Fruit fly (Drosophila melanogaster) whole organism, pupa: ENCODE results near the gene CG13896.

Experiments used
- CG10348 ChIP-seq: fragments of 200-800 bp; sonication (Bioruptor generic); IDR thresholded peaks from 2 replicates; pipeline ENCODE4 v1.3.6; 2022; ENCODE audit warnings: missing biosample characterization, missing genetic modification characterization
- CG12605 ChIP-seq: fragments of 200-800 bp; sonication (Bioruptor generic); IDR thresholded peaks from 2 replicates; pipeline ENCODE4 v1.3.6; 2022; ENCODE audit warnings: missing biosample characterization, missing genetic modification characterization
- CG13204 ChIP-seq: fragments of 200-800 bp; sonication (Bioruptor generic); optimal IDR thresholded peaks from 2 replicates; lab custom pipeline; 2018; ENCODE audit warnings: missing biosample characterization, mild to moderate bottlenecking, missing genetic modification characterization, moderate library complexity
- CG14655 ChIP-seq: fragments of 200-800 bp; sonication (Bioruptor generic); optimal IDR thresholded peaks from 3 replicates; lab custom pipeline; 2017; ENCODE audit warnings: mild to moderate bottlenecking, missing biosample characterization, missing genetic modification reagents, missing genetic modification characterization
- CG15710 ChIP-seq: fragments of 200-800 bp; sonication (Bioruptor generic); optimal IDR thresholded peaks from 2 replicates; lab custom pipeline; 2018; ENCODE audit warnings: missing biosample characterization, mild to moderate bottlenecking, missing genetic modification characterization, moderate library complexity
- CG17806 ChIP-seq: fragments of 200-800 bp; sonication (Bioruptor generic); optimal IDR thresholded peaks from 2 replicates; lab custom pipeline; 2018; ENCODE audit warnings: missing biosample characterization, mild to moderate bottlenecking, missing genetic modification characterization, moderate library complexity
- CG32121 ChIP-seq: fragments of 200-800 bp; sonication (Bioruptor generic); IDR thresholded peaks from 2 replicates; pipeline ENCODE4 v1.3.6; 2022; ENCODE audit warnings: missing biosample characterization, missing genetic modification characterization
- CG34367 ChIP-seq: fragments of 200-800 bp; sonication (Bioruptor generic); optimal IDR thresholded peaks from 2 replicates; lab custom pipeline; 2018; ENCODE audit warnings: missing biosample characterization, mild to moderate bottlenecking, missing genetic modification characterization
- CG4496 ChIP-seq: fragments of 200-800 bp; sonication (Bioruptor generic); IDR thresholded peaks from 3 replicates; pipeline ENCODE4 v1.3.6; 2022; ENCODE audit warnings: missing biosample characterization, missing genetic modification characterization
- CG8159 ChIP-seq: fragments of 200-800 bp; sonication (Bioruptor generic); optimal IDR thresholded peaks from 3 replicates; lab custom pipeline; 2018; ENCODE audit warnings: missing biosample characterization, mild to moderate bottlenecking, missing genetic modification characterization, moderate library complexity
- CG8301 ChIP-seq: fragments of 200-800 bp; sonication (Bioruptor generic); optimal IDR thresholded peaks from 2 replicates; lab custom pipeline; 2018; ENCODE audit warnings: missing biosample characterization, mild to moderate bottlenecking, missing genetic modification characterization
- CG9948 ChIP-seq: fragments of 200-800 bp; sonication (Bioruptor generic); optimal IDR thresholded peaks from 2 replicates; lab custom pipeline; 2018; ENCODE audit warnings: missing biosample characterization, mild to moderate bottlenecking, missing genetic modification characterization, moderate library complexity
- D1 ChIP-seq: fragments of 200-800 bp; sonication (Bioruptor generic); optimal IDR thresholded peaks from 2 replicates; lab custom pipeline; 2018; ENCODE audit warnings: missing biosample characterization, mild to moderate bottlenecking, missing genetic modification characterization, moderate library complexity
- EcR ChIP-seq: fragments of 200-800 bp; sonication (Bioruptor generic); optimal IDR thresholded peaks from 3 replicates; lab custom pipeline; 2019; ENCODE audit warnings: missing biosample characterization, missing genetic modification characterization, mild to moderate bottlenecking, moderate library complexity, missing genetic modification reagents
- Ets98B ChIP-seq: fragments of 200-800 bp; sonication (Bioruptor generic); IDR thresholded peaks from 2 replicates; pipeline ENCODE4 v1.3.6; 2022; ENCODE audit warnings: missing biosample characterization, missing genetic modification characterization
- Pif1A ChIP-seq: fragments of 200-800 bp; sonication (Bioruptor generic); optimal IDR thresholded peaks from 3 replicates; lab custom pipeline; 2016; ENCODE audit warnings: missing biosample characterization, missing genetic modification characterization
- Pif1B ChIP-seq: fragments of 200-800 bp; sonication (Bioruptor generic); optimal IDR thresholded peaks from 3 replicates; lab custom pipeline; 2016; ENCODE audit warnings: missing biosample characterization, missing genetic modification characterization
- Snoo ChIP-seq: fragments of 200-800 bp; sonication (Bioruptor generic); optimal IDR thresholded peaks from 3 replicates; lab custom pipeline; 2017; ENCODE audit warnings: missing biosample characterization, mild to moderate bottlenecking, missing genetic modification characterization, inconsistent platforms
- fd96Ca ChIP-seq: fragments of 200-800 bp; sonication (Bioruptor generic); IDR thresholded peaks from 3 replicates; pipeline ENCODE4 v1.3.6; 2022; ENCODE audit warnings: missing biosample characterization, missing genetic modification characterization
- gl ChIP-seq: fragments of 200-800 bp; sonication (Bioruptor generic); optimal IDR thresholded peaks from 2 replicates; lab custom pipeline; 2018; ENCODE audit warnings: missing biosample characterization, mild to moderate bottlenecking, missing genetic modification characterization
- rn ChIP-seq: fragments of 200-800 bp; sonication (Bioruptor generic); IDR thresholded peaks from 2 replicates; pipeline ENCODE4 v1.3.6; 2022; ENCODE audit warnings: missing biosample characterization, missing genetic modification characterization

CG13896 gene

DNA sequence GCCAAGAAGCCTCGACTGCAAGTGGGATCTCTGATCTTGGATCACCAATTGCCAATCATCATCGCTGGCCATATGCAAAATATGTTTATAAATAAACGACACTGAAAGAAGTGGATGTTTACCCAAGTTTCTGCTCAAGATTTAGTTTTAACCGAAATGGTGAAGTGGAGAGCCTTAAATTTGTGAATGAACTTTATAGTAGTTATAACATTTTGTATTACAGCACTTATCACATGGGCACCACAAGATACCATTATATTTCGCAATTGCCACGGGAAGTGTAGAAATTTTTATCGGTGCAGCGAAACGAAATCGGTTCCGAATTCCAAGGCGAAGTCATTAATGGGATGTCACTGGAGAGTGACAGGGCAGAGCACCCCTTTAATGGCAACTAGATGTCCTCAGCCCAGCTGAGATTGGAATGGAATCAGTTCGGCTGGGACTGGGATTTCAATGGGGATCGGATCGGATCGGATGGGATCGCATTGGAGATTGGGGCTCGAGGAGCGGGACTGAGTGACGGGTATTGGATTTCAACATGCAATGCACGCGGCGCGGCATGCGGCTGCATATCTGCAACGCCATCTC is 34.8 kb upstream of the CG13896 start:
- TF ChIP-seq CG13204 (GFP tag; lab: Kevin White, UChicago) (peak; percentile 61), CG15710 (tag; lab: Kevin White, UChicago) (peak; percentile 93), EcR (peak; percentile 61), fd96Ca (GFP tag; lab: Robert Waterston, UW) (0 out of 3 replicates have a peak, but pooled peaks have one; percentile 42), CG8159 (tag; lab: Kevin White, UChicago) (peak; percentile 95), gl (tag; lab: Kevin White, UChicago) (peak; percentile 88), rn (GFP tag; lab: Robert Waterston, UW) (no peak), CG10348 (GFP tag; lab: Robert Waterston, UW) (no peak), CG17806 (peak; percentile 91), CG32121 (GFP tag; lab: Robert Waterston, UW) (no peak), CG8301 (tag; lab: Kevin White, UChicago) (peak; percentile 56), CG14655 (GFP tag; lab: Kevin White, UChicago) (peak; percentile 63), CG34367 (tag; lab: Kevin White, UChicago) (peak; percentile 88), Pif1B (GFP tag; lab: Kevin White, UChicago) (peak; percentile 79), Snoo (tag; lab: Kevin White, UChicago) (peak; percentile 17), CG9948 (tag; lab: Kevin White, UChicago) (peak; percentile 86), Pif1A (GFP tag; lab: Kevin White, UChicago) (peak; percentile 81), CG12605 (GFP tag; lab: Robert Waterston, UW) (no peak), D1 (tag; lab: Kevin White, UChicago) (peak; percentile 80), CG4496 (GFP tag; lab: Robert Waterston, UW) (peak; percentile 39; the same call in 1 of the 3 replicates), Ets98B (GFP tag; lab: Robert Waterston, UW) (no peak)

DNA sequence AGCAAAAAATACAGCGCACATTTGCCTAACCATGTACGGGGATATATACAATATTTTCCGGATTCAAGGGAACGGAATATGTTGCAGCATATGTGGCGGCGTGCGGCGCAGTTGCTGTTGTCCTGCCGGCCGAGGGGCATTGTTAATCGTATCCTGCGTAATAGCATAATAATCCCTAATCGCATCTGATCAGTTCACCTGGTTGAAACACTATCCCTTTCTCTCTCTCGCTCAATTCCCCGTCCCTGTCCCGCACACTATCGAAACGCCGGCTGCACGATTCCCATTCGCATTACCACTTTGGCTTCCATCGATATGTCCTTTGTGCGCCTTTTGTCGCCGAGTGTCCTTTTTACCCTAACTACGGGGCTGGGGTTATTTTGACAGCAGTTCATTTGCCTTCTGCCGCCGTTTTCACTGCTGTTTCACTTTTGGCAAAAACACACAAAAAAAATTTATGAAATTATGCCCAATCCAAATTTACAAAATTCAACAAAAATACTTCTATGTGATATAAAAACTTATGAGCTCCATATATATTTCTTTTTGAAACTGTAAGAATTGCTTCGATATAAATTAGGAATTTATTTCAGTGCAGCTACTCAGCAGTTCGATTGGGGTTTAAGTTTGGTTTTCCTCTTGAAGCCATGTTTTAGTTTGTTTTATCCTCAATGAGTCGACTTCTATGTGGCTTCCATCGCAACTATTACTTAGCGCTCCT is 33.7 kb upstream of the CG13896 start:
- TF ChIP-seq CG12605 (GFP tag; lab: Robert Waterston, UW) (no peak), rn (GFP tag; lab: Robert Waterston, UW) (no peak), CG8301 (tag; lab: Kevin White, UChicago) (no peak), CG4496 (GFP tag; lab: Robert Waterston, UW) (no peak), Snoo (tag; lab: Kevin White, UChicago) (peak; percentile 32), CG15710 (tag; lab: Kevin White, UChicago) (no peak), CG9948 (tag; lab: Kevin White, UChicago) (peak; percentile 34), Ets98B (GFP tag; lab: Robert Waterston, UW) (no peak), D1 (tag; lab: Kevin White, UChicago) (no peak), Pif1A (GFP tag; lab: Kevin White, UChicago) (peak; percentile 48), fd96Ca (GFP tag; lab: Robert Waterston, UW) (no peak), CG14655 (GFP tag; lab: Kevin White, UChicago) (no peak), CG8159 (tag; lab: Kevin White, UChicago) (peak; percentile 23), gl (tag; lab: Kevin White, UChicago) (no peak), CG32121 (GFP tag; lab: Robert Waterston, UW) (no peak), EcR (no peak), CG17806 (peak; percentile 52), CG10348 (GFP tag; lab: Robert Waterston, UW) (no peak), Pif1B (GFP tag; lab: Kevin White, UChicago) (peak; percentile 40), CG34367 (tag; lab: Kevin White, UChicago) (no peak), CG13204 (GFP tag; lab: Kevin White, UChicago) (no peak)

DNA sequence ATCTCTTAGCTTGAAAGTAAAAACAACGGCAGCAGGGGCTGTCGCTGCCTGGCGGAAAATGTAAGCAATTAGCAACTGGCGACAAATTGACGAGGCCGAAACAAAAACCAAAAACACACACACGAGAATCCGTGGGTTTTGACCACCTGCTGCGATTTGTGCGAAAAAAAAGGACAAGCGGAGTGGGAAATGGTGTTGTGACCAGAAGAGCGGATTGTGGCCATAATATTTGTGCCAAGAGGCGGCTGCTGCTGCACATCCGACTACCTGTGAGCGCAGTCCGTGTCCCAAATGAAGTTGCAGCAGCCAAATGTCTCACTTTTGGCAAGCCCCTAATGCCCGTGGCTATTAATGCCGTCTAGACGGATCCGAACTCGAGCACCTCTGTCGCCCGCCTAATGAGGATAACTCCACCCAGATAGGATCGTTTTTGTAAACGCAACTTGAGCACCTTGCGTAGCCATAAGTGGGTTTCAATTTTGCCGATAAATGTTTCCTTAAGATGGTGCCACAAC is 32.7 kb upstream of the CG13896 start:
- no peak for TF ChIP-seq CG13204 (GFP tag; lab: Kevin White, UChicago)
- TF ChIP-seq rn (GFP tag; lab: Robert Waterston, UW): no peak
- TF ChIP-seq Pif1A (GFP tag; lab: Kevin White, UChicago): no peak
- TF ChIP-seq CG8159 (tag; lab: Kevin White, UChicago): no peak
- no peak for TF ChIP-seq Pif1B (GFP tag; lab: Kevin White, UChicago)

DNA sequence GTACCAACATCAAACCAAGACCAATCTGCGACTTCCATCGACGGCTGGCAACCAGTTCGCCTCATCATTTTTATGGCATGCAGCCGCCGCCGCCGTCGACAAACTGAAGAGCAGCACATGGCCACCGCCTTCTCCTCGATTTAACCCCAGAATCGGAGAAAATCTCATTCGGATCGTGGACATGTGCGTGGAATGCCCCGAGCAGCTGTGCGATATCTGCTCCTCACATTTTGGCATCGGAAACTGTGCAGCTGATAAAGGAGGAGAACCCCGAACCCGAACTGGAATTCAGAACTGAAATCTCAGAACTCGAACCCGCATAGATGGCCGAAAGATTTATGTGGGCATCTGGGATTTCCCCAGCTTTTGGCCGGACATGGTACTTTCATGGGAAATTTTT is 31.5 kb upstream of the CG13896 start:
- no peak for TF ChIP-seq CG10348 (GFP tag; lab: Robert Waterston, UW)
- TF ChIP-seq Ets98B (GFP tag; lab: Robert Waterston, UW): no peak
- TF ChIP-seq CG13204 (GFP tag; lab: Kevin White, UChicago): no peak
- no peak for TF ChIP-seq CG8301 (tag; lab: Kevin White, UChicago)
- TF ChIP-seq CG15710 (tag; lab: Kevin White, UChicago): no peak
- no peak for TF ChIP-seq Pif1A (GFP tag; lab: Kevin White, UChicago)
- no peak for TF ChIP-seq CG14655 (GFP tag; lab: Kevin White, UChicago)
- no peak for TF ChIP-seq rn (GFP tag; lab: Robert Waterston, UW)
- no peak for TF ChIP-seq CG34367 (tag; lab: Kevin White, UChicago)
- TF ChIP-seq EcR: no peak
- no peak for TF ChIP-seq D1 (tag; lab: Kevin White, UChicago)
- TF ChIP-seq CG32121 (GFP tag; lab: Robert Waterston, UW): no peak
- TF ChIP-seq CG4496 (GFP tag; lab: Robert Waterston, UW): no peak; the same call in 2 of the 3 replicates
- no peak for TF ChIP-seq Snoo (tag; lab: Kevin White, UChicago)
- TF ChIP-seq CG17806: no peak
- no peak for TF ChIP-seq gl (tag; lab: Kevin White, UChicago)
- no peak for TF ChIP-seq CG12605 (GFP tag; lab: Robert Waterston, UW)
- TF ChIP-seq, all 21 proteins: peak for 0
